Fruit fly (Drosophila melanogaster) whole organism, prepupa: ENCODE data around the gene CG3191.

ENCODE experiments used
- Blimp-1 ChIP-seq: fragments of 200-800 bp; sonication (Bioruptor generic); optimal IDR thresholded peaks from 3 replicates; lab custom pipeline; 2017; ENCODE audit warnings: missing biosample characterization, missing genetic modification characterization, mild to moderate bottlenecking, moderate library complexity, missing genetic modification reagents
- CG10631 ChIP-seq: fragments of 200-800 bp; sonication (Bioruptor generic); optimal IDR thresholded peaks from 2 replicates; lab custom pipeline; 2016; ENCODE audit warnings: missing biosample characterization, missing genetic modification characterization
- CG10669 ChIP-seq: fragments of 200-800 bp; sonication (Bioruptor generic); optimal IDR thresholded peaks from 3 replicates; lab custom pipeline; 2018; ENCODE audit warnings: missing biosample characterization, mild to moderate bottlenecking, missing genetic modification characterization, moderate library complexity
- CG11294 ChIP-seq: fragments of 200-800 bp; sonication (Bioruptor generic); IDR thresholded peaks from 2 replicates; pipeline ENCODE4 v1.3.6; 2022; ENCODE audit warnings: missing biosample characterization, missing genetic modification characterization
- CG1621 ChIP-seq: fragments of 200-800 bp; sonication (Bioruptor generic); optimal IDR thresholded peaks from 3 replicates; lab custom pipeline; 2018; ENCODE audit warnings: missing biosample characterization, mild to moderate bottlenecking, missing genetic modification characterization
- CG3032 ChIP-seq: fragments of 200-800 bp; optimal IDR thresholded peaks from 2 replicates; lab custom pipeline; 2019; ENCODE audit warnings: missing biosample characterization, mild to moderate bottlenecking, missing genetic modification characterization, moderate library complexity
- CG31627 ChIP-seq: fragments of 200-800 bp; sonication (Bioruptor generic); optimal IDR thresholded peaks from 3 replicates; lab custom pipeline; 2016; ENCODE audit warnings: missing biosample characterization, missing genetic modification characterization
- CG32006 ChIP-seq: fragments of 200-800 bp; sonication (Bioruptor generic); optimal IDR thresholded peaks from 3 replicates; lab custom pipeline; 2017; ENCODE audit warnings: missing biosample characterization, mild to moderate bottlenecking, missing genetic modification characterization
- CG34406 ChIP-seq: fragments of 200-800 bp; sonication (Bioruptor generic); optimal IDR thresholded peaks from 3 replicates; lab custom pipeline; 2016; ENCODE audit warnings: missing biosample characterization, missing genetic modification characterization
- CG3919 ChIP-seq: fragments of 200-800 bp; sonication (Bioruptor generic); optimal IDR thresholded peaks from 3 replicates; lab custom pipeline; 2016; ENCODE audit warnings: missing biosample characterization, missing genetic modification characterization
- CG4318 ChIP-seq: fragments of 200-800 bp; sonication (Bioruptor generic); optimal IDR thresholded peaks from 3 replicates; lab custom pipeline; 2017; ENCODE audit warnings: missing biosample characterization, mild to moderate bottlenecking, missing genetic modification characterization
- CG6276 ChIP-seq: fragments of 200-800 bp; sonication (Bioruptor generic); optimal IDR thresholded peaks from 2 replicates; lab custom pipeline; 2017; ENCODE audit warnings: missing biosample characterization, mild to moderate bottlenecking, missing genetic modification characterization
- CG6792 ChIP-seq: fragments of 200-800 bp; sonication (Bioruptor generic); optimal IDR thresholded peaks from 3 replicates; lab custom pipeline; 2016; ENCODE audit warnings: missing biosample characterization, missing genetic modification characterization
- CG6808 ChIP-seq: fragments of 200-800 bp; sonication (Bioruptor generic); optimal IDR thresholded peaks from 3 replicates; lab custom pipeline; 2017; ENCODE audit warnings: missing biosample characterization, missing genetic modification characterization, mild to moderate bottlenecking, moderate library complexity, missing genetic modification reagents
- CG6854 ChIP-seq: fragments of 200-800 bp; sonication (Bioruptor generic); optimal IDR thresholded peaks from 2 replicates; lab custom pipeline; 2017; ENCODE audit warnings: missing biosample characterization, mild to moderate bottlenecking, missing genetic modification characterization
- CG7368 ChIP-seq: fragments of 200-800 bp; sonication (Bioruptor generic); optimal IDR thresholded peaks from 3 replicates; lab custom pipeline; 2016; ENCODE audit warnings: missing biosample characterization, missing genetic modification characterization
- CG8119 ChIP-seq: fragments of 200-800 bp; sonication (Bioruptor generic); IDR thresholded peaks from 3 replicates; pipeline ENCODE4 v1.3.6; 2022; ENCODE audit warnings: missing biosample characterization, missing genetic modification characterization
- CG8319 ChIP-seq: fragments of 200-800 bp; sonication (Bioruptor generic); optimal IDR thresholded peaks from 3 replicates; lab custom pipeline; 2016; ENCODE audit warnings: missing biosample characterization, missing genetic modification characterization
- CG8632 ChIP-seq: fragments of 200-800 bp; sonication (Bioruptor generic); optimal IDR thresholded peaks from 3 replicates; lab custom pipeline; 2016; ENCODE audit warnings: missing biosample characterization, missing genetic modification characterization
- Eip75B ChIP-seq: fragments of 200-800 bp; sonication (Bioruptor generic); optimal IDR thresholded peaks from 3 replicates; lab custom pipeline; 2016; ENCODE audit warnings: missing biosample characterization, missing genetic modification characterization
- Eip78C ChIP-seq: fragments of 200-800 bp; sonication (Bioruptor generic); peaks from one replicate; lab custom pipeline; 2016; ENCODE audit warnings: missing biosample characterization, missing genetic modification characterization
- Ets96B ChIP-seq: fragments of 200-800 bp; optimal IDR thresholded peaks from 2 replicates; lab custom pipeline; 2019; ENCODE audit warnings: missing biosample characterization, mild to moderate bottlenecking, missing genetic modification characterization, moderate library complexity
- Hr38 ChIP-seq: sonication (Bioruptor generic); optimal IDR thresholded peaks from 2 replicates; lab custom pipeline; 2016; ENCODE audit warnings: missing biosample characterization, missing genetic modification characterization
- OdsH ChIP-seq: fragments of 200-800 bp; sonication (Bioruptor generic); optimal IDR thresholded peaks from 3 replicates; lab custom pipeline; 2016; ENCODE audit warnings: missing biosample characterization, missing genetic modification characterization
- Smox ChIP-seq: fragments of 200-800 bp; sonication (Bioruptor generic); optimal IDR thresholded peaks from 3 replicates; lab custom pipeline; 2016; ENCODE audit warnings: missing biosample characterization, missing genetic modification characterization
- Sox102F ChIP-seq: fragments of 200-800 bp; sonication (Bioruptor generic); optimal IDR thresholded peaks from 2 replicates; lab custom pipeline; 2016; ENCODE audit warnings: missing biosample characterization, mild to moderate bottlenecking, missing genetic modification characterization
- Sox14 ChIP-seq: fragments of 200-800 bp; sonication (Bioruptor generic); optimal IDR thresholded peaks from 3 replicates; lab custom pipeline; 2016; ENCODE audit warnings: missing biosample characterization, missing genetic modification characterization
- Sox15 ChIP-seq: fragments of 200-800 bp; sonication (Bioruptor generic); optimal IDR thresholded peaks from 3 replicates; lab custom pipeline; 2016; ENCODE audit warnings: missing biosample characterization, missing genetic modification characterization
- achi ChIP-seq: fragments of 200-800 bp; sonication (Bioruptor generic); optimal IDR thresholded peaks from 3 replicates; lab custom pipeline; 2016; ENCODE audit warnings: missing biosample characterization, missing genetic modification characterization
- cyc ChIP-seq: fragments of 200-800 bp; sonication (Bioruptor generic); optimal IDR thresholded peaks from 3 replicates; lab custom pipeline; 2016; ENCODE audit warnings: missing biosample characterization, missing genetic modification characterization
- dac ChIP-seq: fragments of 200-800 bp; sonication (Bioruptor generic); optimal IDR thresholded peaks from 2 replicates; lab custom pipeline; 2017; ENCODE audit warnings: missing biosample characterization, mild to moderate bottlenecking, missing genetic modification characterization
- dsx ChIP-seq: fragments of 200-800 bp; optimal IDR thresholded peaks from 3 replicates; lab custom pipeline; 2019; ENCODE audit warnings: missing biosample characterization, mild to moderate bottlenecking, missing genetic modification characterization, moderate library complexity; ENCODE audit not compliant: poor library complexity, severe bottlenecking
- eg ChIP-seq: fragments of 200-800 bp; sonication (Bioruptor generic); IDR thresholded peaks from 3 replicates; pipeline ENCODE4 v1.3.6; 2022; ENCODE audit warnings: missing biosample characterization, missing genetic modification characterization
- fd59A ChIP-seq: fragments of 200-800 bp; sonication (Bioruptor generic); optimal IDR thresholded peaks from 2 replicates; lab custom pipeline; 2017; ENCODE audit warnings: missing biosample characterization, mild to moderate bottlenecking, missing genetic modification characterization, missing genetic modification reagents
- fd85E ChIP-seq: fragments of 200-800 bp; sonication (Bioruptor generic); optimal IDR thresholded peaks from 3 replicates; lab custom pipeline; 2016; ENCODE audit warnings: missing biosample characterization, missing genetic modification characterization
- fkh ChIP-seq: fragments of 200-800 bp; sonication (Bioruptor generic); optimal IDR thresholded peaks from 3 replicates; lab custom pipeline; 2017; ENCODE audit warnings: missing biosample characterization, mild to moderate bottlenecking, missing genetic modification characterization, moderate library complexity
- lz ChIP-seq: fragments of 200-800 bp; sonication (Bioruptor generic); optimal IDR thresholded peaks from 3 replicates; lab custom pipeline; 2016; ENCODE audit warnings: missing biosample characterization, missing genetic modification characterization
- net ChIP-seq: fragments of 200-800 bp; sonication (Bioruptor generic); optimal IDR thresholded peaks from 3 replicates; lab custom pipeline; 2016; ENCODE audit warnings: missing biosample characterization, missing genetic modification characterization
- salr ChIP-seq, 2 experiments: fragments of 200-800 bp; sonication (Bioruptor generic); optimal IDR thresholded peaks; 3 replicates each; lab custom pipeline; 2016 to 2018; ENCODE audit warnings: missing biosample characterization in 2 of 2, missing genetic modification characterization in 2 of 2, mild to moderate bottlenecking in 1 of 2
- spab ChIP-seq: fragments of 200-800 bp; sonication (Bioruptor generic); optimal IDR thresholded peaks from 2 replicates; lab custom pipeline; 2017; ENCODE audit warnings: missing biosample characterization, mild to moderate bottlenecking, missing genetic modification characterization, missing genetic modification reagents
- ss ChIP-seq, 2 experiments: fragments of 200-800 bp; sonication (Bioruptor generic); optimal IDR thresholded peaks; 2 replicates in 1 of 2; 3 replicates in 1 of 2; lab custom pipeline; 2017 to 2018; ENCODE audit warnings: mild to moderate bottlenecking in 2 of 2, missing biosample characterization in 2 of 2, missing genetic modification characterization in 2 of 2, moderate library complexity in 1 of 2
- svp ChIP-seq: fragments of 200-800 bp; sonication (Bioruptor generic); peaks from one replicate; lab custom pipeline; 2016; ENCODE audit warnings: missing biosample characterization, missing genetic modification characterization
- vri ChIP-seq: fragments of 200-800 bp; sonication (Bioruptor generic); optimal IDR thresholded peaks from 3 replicates; lab custom pipeline; 2016; ENCODE audit warnings: missing biosample characterization, mild to moderate bottlenecking, missing genetic modification characterization

The CG3191 gene

DNA sequence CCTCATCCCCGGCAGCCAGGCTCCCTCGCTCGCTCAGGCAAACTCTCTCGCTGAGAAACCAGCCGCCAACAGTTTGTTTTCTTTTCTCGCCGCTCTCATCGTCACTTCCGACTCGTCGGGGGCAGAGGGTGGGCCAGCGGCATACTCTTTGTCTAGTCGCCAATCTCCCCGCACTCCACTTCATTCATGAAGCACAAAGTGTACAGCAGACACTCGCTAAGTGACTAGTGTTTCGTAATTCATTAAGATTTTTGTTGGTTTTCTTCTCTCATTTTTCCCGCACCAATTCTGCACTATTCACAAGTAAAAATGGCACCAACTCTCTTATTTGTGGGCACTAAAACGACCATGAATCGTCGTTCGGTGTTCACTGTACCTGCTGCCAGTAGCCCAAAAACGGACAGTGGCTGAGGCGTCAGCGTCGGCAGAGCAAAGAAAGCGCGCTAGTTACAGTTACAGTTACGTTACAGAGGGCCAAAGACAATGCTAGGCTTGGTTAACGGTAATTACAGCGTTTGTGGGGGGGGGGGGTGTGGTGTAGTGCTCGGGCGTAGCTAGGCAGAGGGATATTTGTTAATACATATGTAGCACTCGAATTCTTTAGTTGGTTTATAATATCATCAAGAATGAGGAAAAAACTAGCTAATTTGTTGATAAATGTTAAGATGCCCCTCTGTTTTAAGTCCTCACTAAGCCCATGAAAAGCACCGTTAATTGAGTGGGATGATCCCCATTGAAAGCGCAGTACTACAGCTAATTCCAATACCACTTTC lies 45.8 kb upstream of the CG3191 start (continued):
- peak; percentile 95 for TF ChIP-seq CG7368 (GFP tag; lab: Kevin White, UChicago)
- TF ChIP-seq CG3919 (GFP tag; lab: Kevin White, UChicago) = peak; percentile 95
- peak; percentile 91 for TF ChIP-seq Ets96B (tag; lab: Kevin White, UChicago)
- peak; percentile 98 for TF ChIP-seq CG32006 (GFP tag; lab: Kevin White, UChicago)
- TF ChIP-seq Sox102F (GFP tag; lab: Kevin White, UChicago) = peak; percentile 91
- TF ChIP-seq cyc (GFP tag; lab: Kevin White, UChicago) = peak; percentile 93
- peak; percentile 82 for TF ChIP-seq CG6808 (GFP tag; lab: Kevin White, UChicago)
- TF ChIP-seq CG31627 (GFP tag; lab: Kevin White, UChicago) = peak; percentile 93
- peak; percentile 91 for TF ChIP-seq CG3032 (tag; lab: Kevin White, UChicago)
- TF ChIP-seq lz (GFP tag; lab: Kevin White, UChicago) = peak; percentile 94
- peak; percentile 97 for TF ChIP-seq dac (GFP tag; lab: Kevin White, UChicago)
- TF ChIP-seq Sox14 (GFP tag; lab: Kevin White, UChicago) = peak; percentile 98
- TF ChIP-seq OdsH (GFP tag; lab: Kevin White, UChicago) = peak; percentile 96
- TF ChIP-seq CG6276 = peak; percentile 94
- peak; percentile 94 for TF ChIP-seq svp (GFP tag; lab: Kevin White, UChicago)
- peak; percentile 98 for TF ChIP-seq Eip78C (GFP tag; lab: Kevin White, UChicago)
- TF ChIP-seq eg (GFP tag; lab: Robert Waterston, UW) = peak; percentile 97
- TF ChIP-seq Blimp-1 = peak; percentile 46
- TF ChIP-seq CG10631 (GFP tag; lab: Kevin White, UChicago) = peak; percentile 96
- TF ChIP-seq CG11294 (GFP tag; lab: Robert Waterston, UW) = peak; percentile 93
- TF ChIP-seq fkh (GFP tag; lab: Kevin White, UChicago) = peak; percentile 86
- TF ChIP-seq Sox15 (GFP tag; lab: Kevin White, UChicago) = peak; percentile 91
- TF ChIP-seq fd85E (GFP tag; lab: Kevin White, UChicago) = peak; percentile 72
- peak; percentile 92 for TF ChIP-seq Hr38 (GFP tag; lab: Kevin White, UChicago)

DNA sequence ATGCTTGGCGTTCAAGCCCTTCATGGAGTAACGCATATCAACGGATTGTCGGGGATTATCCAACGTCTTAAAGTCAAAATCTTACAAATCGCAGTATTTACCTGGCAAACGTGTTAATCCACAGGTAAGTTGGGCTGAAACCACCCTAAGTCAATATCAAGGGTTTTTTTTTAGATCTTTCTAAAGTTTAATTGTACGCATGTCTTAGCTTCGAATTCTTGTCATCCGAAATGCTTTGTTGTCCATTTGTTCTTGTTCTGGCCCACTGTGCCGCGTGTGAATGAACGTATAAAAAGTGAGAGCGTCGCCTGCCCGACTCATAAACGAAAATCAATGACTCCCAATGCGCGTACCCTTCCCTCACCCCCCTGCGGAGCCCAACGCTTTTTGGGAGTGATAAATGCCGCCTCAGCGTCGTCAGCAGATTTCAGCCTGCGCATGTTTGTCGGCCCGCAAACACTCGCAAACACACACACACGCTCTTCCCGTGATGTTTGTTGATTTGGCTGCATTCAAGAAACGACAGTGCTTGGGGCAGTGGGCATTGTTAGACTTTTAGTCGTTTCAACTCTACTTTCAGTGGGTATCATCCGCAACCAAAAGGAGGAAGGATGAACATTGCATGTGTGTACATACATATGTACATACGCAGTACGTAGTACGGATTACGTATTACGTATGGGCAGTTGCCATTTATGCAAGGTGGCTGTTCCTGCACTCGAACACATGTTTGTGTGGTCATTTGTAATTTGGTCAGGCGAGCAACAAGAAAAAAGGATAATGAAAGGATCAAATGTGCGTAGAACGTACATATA lies 44.6 kb upstream of the CG3191 start:
- peak; percentile 96 for TF ChIP-seq lz (GFP tag; lab: Kevin White, UChicago)
- peak; percentile 78 to 93 for TF ChIP-seq salr (GFP tag; optimal IDR thresholded peaks at IDR 0.05; lab: Kevin White, UChicago)
- peak; percentile 95 for TF ChIP-seq fd59A (GFP tag; lab: Kevin White, UChicago)
- peak; percentile 89 for TF ChIP-seq CG1621 (tag; lab: Kevin White, UChicago)
- TF ChIP-seq CG6808 (GFP tag; lab: Kevin White, UChicago) = peak; percentile 94
- TF ChIP-seq Sox15 (GFP tag; lab: Kevin White, UChicago) = peak; percentile 92
- TF ChIP-seq Ets96B (tag; lab: Kevin White, UChicago) = peak; percentile 90
- TF ChIP-seq CG10631 (GFP tag; lab: Kevin White, UChicago) = peak; percentile 92
- peak; percentile 93 for TF ChIP-seq CG6276
- peak; percentile 89 to 94 for TF ChIP-seq ss (GFP tag; optimal IDR thresholded peaks at IDR 0.05; lab: Kevin White, UChicago)
- peak; percentile 93 for TF ChIP-seq CG34406 (GFP tag; lab: Kevin White, UChicago)
- TF ChIP-seq CG11294 (GFP tag; lab: Robert Waterston, UW) = peak; percentile 31; the same call in 1 of the 2 replicates
- TF ChIP-seq CG6792 (GFP tag; lab: Kevin White, UChicago) = peak; percentile 96
- TF ChIP-seq Sox14 (GFP tag; lab: Kevin White, UChicago) = peak; percentile 96
- peak; percentile 93 for TF ChIP-seq CG8632
- peak; percentile 89 for TF ChIP-seq CG6854
- TF ChIP-seq CG32006 (GFP tag; lab: Kevin White, UChicago) = peak; percentile 97
- peak; percentile 90 for TF ChIP-seq spab (GFP tag; lab: Kevin White, UChicago)
- peak; percentile 90 for TF ChIP-seq CG7368 (GFP tag; lab: Kevin White, UChicago)
- peak; percentile 87 for TF ChIP-seq CG8119 (GFP tag; lab: Robert Waterston, UW)
- peak; percentile 96 for TF ChIP-seq Eip75B
- TF ChIP-seq CG8319 (GFP tag; lab: Kevin White, UChicago) = peak; percentile 91
- peak; percentile 92 for TF ChIP-seq CG10669
- peak; percentile 94 for TF ChIP-seq OdsH (GFP tag; lab: Kevin White, UChicago)
- peak; percentile 95 for TF ChIP-seq Smox
- TF ChIP-seq dsx (GFP tag; lab: Kevin White, UChicago) = peak; percentile 78
- peak; percentile 74 for TF ChIP-seq fkh (GFP tag; lab: Kevin White, UChicago)
- TF ChIP-seq Blimp-1 = peak; percentile 96
- TF ChIP-seq vri = peak; percentile 86
- TF ChIP-seq Eip78C (GFP tag; lab: Kevin White, UChicago) = peak; percentile 99
- peak; percentile 89 for TF ChIP-seq CG4318 (GFP tag; lab: Kevin White, UChicago)
- TF ChIP-seq achi (GFP tag; lab: Kevin White, UChicago) = peak; percentile 91
- peak; percentile 95 for TF ChIP-seq net
- TF ChIP-seq dac (GFP tag; lab: Kevin White, UChicago) = peak; percentile 88
